Worm (Caenorhabditis elegans): Measurements from ENCODE around the gene nspc-4.

DNA sequence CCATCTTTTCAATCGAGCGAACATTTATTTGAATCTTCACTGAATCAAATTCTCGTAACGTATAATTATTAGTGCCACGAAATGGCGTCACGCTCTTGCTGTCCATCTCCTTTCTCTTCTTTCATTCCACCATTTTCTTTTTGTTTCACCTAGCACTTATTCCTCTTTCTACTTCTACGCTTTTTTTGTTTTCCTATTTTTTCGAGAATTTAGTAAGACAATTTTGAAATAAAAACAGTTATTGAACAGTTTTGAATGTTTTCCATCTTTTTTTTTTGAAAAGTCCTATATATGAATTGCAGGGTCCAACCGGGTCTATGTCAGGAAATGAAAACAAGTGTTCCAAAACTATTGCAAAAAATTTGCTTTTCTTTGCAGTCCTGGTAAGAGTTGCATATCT is 43.2 kb downstream of the nspc-4 start, which contains the start of gene T01B10.5:
- TF ChIP-seq ceh-34 (tag; optimal IDR thresholded peaks at IDR 0.05) (no peak), ceh-9 (tag; optimal IDR thresholded peaks at IDR 0.05) (no peak)

Measured in whole organism, late embryonic.